Fruit fly (Drosophila melanogaster) whole organism, embryonic: ENCODE results near the gene CAH9.

Experiments
- Aef1 ChIP-seq: fragments of 200-800 bp; sonication (Bioruptor generic); IDR thresholded peaks from 3 replicates; pipeline ENCODE4 v1.3.6; 2022; ENCODE audit warnings: missing biosample characterization, missing genetic modification characterization
- Antp ChIP-seq: fragments of 200-800 bp; sonication (Bioruptor generic); optimal IDR thresholded peaks from 3 replicates; lab custom pipeline; 2016; ENCODE audit warnings: missing biosample characterization, missing genetic modification characterization
- Awh ChIP-seq: fragments of 200-800 bp; sonication (Bioruptor generic); IDR thresholded peaks from 2 replicates; pipeline ENCODE4, ENCODE4 v1.3.6; 2022; ENCODE audit warnings: missing biosample characterization, missing genetic modification characterization
- CG10274 ChIP-seq: fragments of 200-800 bp; sonication (Bioruptor generic); optimal IDR thresholded peaks from 3 replicates; lab custom pipeline; 2017; ENCODE audit warnings: missing biosample characterization, mild to moderate bottlenecking, missing genetic modification characterization
- CG11085 ChIP-seq: fragments of 200-800 bp; sonication (Bioruptor generic); IDR thresholded peaks from 2 replicates; pipeline ENCODE4 v1.3.6; 2022; ENCODE audit warnings: missing biosample characterization, missing genetic modification characterization
- CG12219 ChIP-seq: fragments of 200-800 bp; sonication (Bioruptor generic); optimal IDR thresholded peaks from 3 replicates; lab custom pipeline; 2018; ENCODE audit warnings: missing biosample characterization, mild to moderate bottlenecking, missing genetic modification characterization
- CG12942 ChIP-seq: fragments of 200-800 bp; sonication (Bioruptor generic); optimal IDR thresholded peaks from 3 replicates; lab custom pipeline; 2016; ENCODE audit warnings: missing biosample characterization, missing genetic modification characterization
- CG13287 ChIP-seq: fragments of 200-800 bp; sonication (Bioruptor generic); IDR thresholded peaks from 2 replicates; pipeline ENCODE4 v1.3.6; 2022; ENCODE audit warnings: missing biosample characterization, missing genetic modification characterization; ENCODE audit not compliant: partially characterized antibody
- CG15601 ChIP-seq: fragments of 200-800 bp; sonication (Bioruptor generic); optimal IDR thresholded peaks from 3 replicates; lab custom pipeline; 2019; ENCODE audit warnings: missing biosample characterization, mild to moderate bottlenecking, missing genetic modification characterization, moderate library complexity
- CG17612 ChIP-seq: fragments of 200-800 bp; sonication (Bioruptor generic); IDR thresholded peaks from 2 replicates; pipeline ENCODE4 v1.3.6; 2022; ENCODE audit warnings: missing biosample characterization, missing genetic modification characterization
- CG18764 ChIP-seq: fragments of 200-800 bp; sonication (Bioruptor generic); optimal IDR thresholded peaks from 3 replicates; lab custom pipeline; 2016; ENCODE audit warnings: missing biosample characterization, missing genetic modification characterization
- CG30403 ChIP-seq: fragments of 200-800 bp; sonication (Bioruptor generic); optimal IDR thresholded peaks from 3 replicates; lab custom pipeline; 2016; ENCODE audit warnings: missing biosample characterization, missing genetic modification characterization
- CG43689 ChIP-seq: fragments of 200-800 bp; sonication (Bioruptor generic); IDR thresholded peaks from 2 replicates; pipeline ENCODE4 v1.3.6; 2022; ENCODE audit warnings: missing biosample characterization, missing genetic modification characterization
- CG5180 ChIP-seq: fragments of 200-800 bp; sonication (Bioruptor generic); optimal IDR thresholded peaks from 3 replicates; lab custom pipeline; 2017; ENCODE audit warnings: missing biosample characterization, missing genetic modification characterization, mild to moderate bottlenecking, moderate library complexity, missing genetic modification reagents
- CG6654 ChIP-seq: fragments of 200-800 bp; sonication (Bioruptor generic); optimal IDR thresholded peaks from 2 replicates; lab custom pipeline; 2017; ENCODE audit warnings: missing biosample characterization, mild to moderate bottlenecking, missing genetic modification characterization
- CG8478 ChIP-seq: fragments of >200 bp; optimal IDR thresholded peaks from 2 replicates; lab custom pipeline; 2018
- CoRest ChIP-seq: fragments of 200-800 bp; sonication (Bioruptor generic); optimal IDR thresholded peaks from 3 replicates; lab custom pipeline; 2018; ENCODE audit warnings: missing biosample characterization, mild to moderate bottlenecking, missing genetic modification characterization, moderate library complexity
- Dek ChIP-seq: fragments of 200-800 bp; sonication (Bioruptor generic); optimal IDR thresholded peaks from 3 replicates; lab custom pipeline; 2019; ENCODE audit warnings: missing biosample characterization, mild to moderate bottlenecking, missing genetic modification characterization, moderate library complexity
- Ets97D ChIP-seq: fragments of 200-800 bp; sonication (Bioruptor generic); optimal IDR thresholded peaks from 3 replicates; lab custom pipeline; 2016; ENCODE audit warnings: missing biosample characterization, missing genetic modification characterization
- Fer2 ChIP-seq: fragments of 200-800 bp; sonication (Bioruptor generic); optimal IDR thresholded peaks from 2 replicates; lab custom pipeline; 2018; ENCODE audit warnings: missing biosample characterization, mild to moderate bottlenecking, missing genetic modification characterization, moderate library complexity
- HmgD ChIP-seq: fragments of 200-800 bp; sonication (Bioruptor generic); optimal IDR thresholded peaks from 3 replicates; lab custom pipeline; 2016; ENCODE audit warnings: missing biosample characterization, missing genetic modification characterization
- Med ChIP-seq: fragments of 200-800 bp; sonication (Bioruptor generic); peaks from one replicate; lab custom pipeline; 2016; ENCODE audit warnings: missing biosample characterization, missing genetic modification characterization, mild to moderate bottlenecking, inconsistent platforms, moderate library complexity
- Meics ChIP-seq: fragments of 200-800 bp; sonication (Bioruptor generic); optimal IDR thresholded peaks from 2 replicates; lab custom pipeline; 2017; ENCODE audit warnings: missing biosample characterization, mild to moderate bottlenecking, missing genetic modification characterization
- Ssrp ChIP-seq: fragments of 200-800 bp; sonication (Bioruptor generic); optimal IDR thresholded peaks from 2 replicates; lab custom pipeline; 2018; ENCODE audit warnings: missing biosample characterization, mild to moderate bottlenecking, missing genetic modification characterization, moderate library complexity
- Xbp1 ChIP-seq: fragments of 200-800 bp; sonication (Bioruptor generic); optimal IDR thresholded peaks from 3 replicates; lab custom pipeline; 2016; ENCODE audit warnings: missing biosample characterization, mild to moderate bottlenecking, missing genetic modification characterization
- al ChIP-seq: fragments of 200-800 bp; sonication (Bioruptor generic); IDR thresholded peaks from 2 replicates; pipeline ENCODE4 v1.3.6; 2022; ENCODE audit warnings: missing biosample characterization, missing genetic modification characterization
- bab2 ChIP-seq: fragments of 200-800 bp; sonication (Bioruptor generic); optimal IDR thresholded peaks from 2 replicates; lab custom pipeline; 2016; ENCODE audit warnings: missing biosample characterization, missing genetic modification characterization
- bsh ChIP-seq, 2 experiments: fragments of 200-800 bp; sonication (Bioruptor generic); optimal IDR thresholded peaks; 2 replicates each; lab custom pipeline; 2017 to 2018; ENCODE audit warnings: mild to moderate bottlenecking in 2 of 2, missing biosample characterization in 2 of 2, missing genetic modification characterization in 2 of 2, moderate library complexity in 1 of 2
- esg ChIP-seq: fragments of 200-800 bp; sonication (Bioruptor generic); conservative IDR thresholded peaks from 2 replicates; pipeline ENCODE4 v1.3.6; 2022; ENCODE audit warnings: missing biosample characterization, missing genetic modification characterization
- gfzf ChIP-seq: fragments of 200-800 bp; sonication (Bioruptor generic); optimal IDR thresholded peaks from 2 replicates; lab custom pipeline; 2016; ENCODE audit warnings: missing biosample characterization, mild to moderate bottlenecking, missing genetic modification characterization, moderate library complexity
- grn ChIP-seq: fragments of 200-800 bp; sonication (Bioruptor generic); optimal IDR thresholded peaks from 3 replicates; lab custom pipeline; 2017; ENCODE audit warnings: missing biosample characterization, missing genetic modification characterization
- gro ChIP-seq: fragments of 200-800 bp; sonication (Bioruptor generic); optimal IDR thresholded peaks from 2 replicates; lab custom pipeline; 2016; ENCODE audit warnings: missing biosample characterization, missing genetic modification characterization
- hth ChIP-seq: fragments of >200 bp; optimal IDR thresholded peaks from 2 replicates; lab custom pipeline; 2017; ENCODE audit warnings: inconsistent platforms
- kah ChIP-seq: fragments of 200-800 bp; sonication (Bioruptor generic); optimal IDR thresholded peaks from 2 replicates; lab custom pipeline; 2018; ENCODE audit warnings: missing biosample characterization, mild to moderate bottlenecking, missing genetic modification characterization
- lov ChIP-seq, 2 experiments: fragments of 200-800 bp in 1 of 2; fragments of >200 bp in 1 of 2; sonication (Bioruptor generic) in 1 of 2; IDR thresholded peaks in 1 of 2; optimal IDR thresholded peaks in 1 of 2; 2 replicates in 1 of 2; 3 replicates in 1 of 2; pipeline versions ENCODE4 v1.3.6 to Lab custom; 2017 to 2022; ENCODE audit warnings: missing biosample characterization in 1 of 2, missing genetic modification characterization in 1 of 2
- nau ChIP-seq: fragments of 200-800 bp; sonication (Bioruptor generic); optimal IDR thresholded peaks from 3 replicates; lab custom pipeline; 2017; ENCODE audit warnings: missing biosample characterization, mild to moderate bottlenecking, missing genetic modification characterization, missing genetic modification reagents
- nerfin-1 ChIP-seq: fragments of 200-800 bp; sonication (Bioruptor generic); optimal IDR thresholded peaks from 3 replicates; lab custom pipeline; 2019; ENCODE audit warnings: missing biosample characterization, mild to moderate bottlenecking, missing genetic modification characterization, moderate library complexity
- phol ChIP-seq: fragments of 200-800 bp; sonication (Bioruptor generic); optimal IDR thresholded peaks from 3 replicates; lab custom pipeline; 2018; ENCODE audit warnings: missing biosample characterization, mild to moderate bottlenecking, missing genetic modification characterization, moderate library complexity
- pnt ChIP-seq: fragments of 200-800 bp; sonication (Bioruptor generic); optimal IDR thresholded peaks from 3 replicates; lab custom pipeline; 2016; ENCODE audit warnings: missing biosample characterization, missing genetic modification characterization
- pros ChIP-seq: fragments of 200-800 bp; sonication (Bioruptor generic); optimal IDR thresholded peaks from 3 replicates; lab custom pipeline; 2019; ENCODE audit warnings: missing biosample characterization, mild to moderate bottlenecking, missing genetic modification characterization, moderate library complexity
- salm ChIP-seq: fragments of 200-800 bp; sonication (Bioruptor generic); optimal IDR thresholded peaks from 2 replicates; lab custom pipeline; 2018; ENCODE audit warnings: missing biosample characterization, mild to moderate bottlenecking, missing genetic modification characterization
- slou ChIP-seq: fragments of 200-800 bp; sonication (Bioruptor generic); optimal IDR thresholded peaks from 3 replicates; lab custom pipeline; 2016; ENCODE audit warnings: missing biosample characterization, missing genetic modification characterization
- sqz ChIP-seq: fragments of 200-800 bp; sonication (Bioruptor generic); optimal IDR thresholded peaks from 3 replicates; lab custom pipeline; 2018; ENCODE audit warnings: missing biosample characterization, mild to moderate bottlenecking, missing genetic modification characterization
- sug ChIP-seq: fragments of 200-800 bp; optimal IDR thresholded peaks from 2 replicates; lab custom pipeline; 2019; ENCODE audit warnings: missing biosample characterization, mild to moderate bottlenecking, missing genetic modification characterization, moderate library complexity
- toy ChIP-seq: fragments of 200-800 bp; sonication (Bioruptor generic); IDR thresholded peaks from 2 replicates; pipeline ENCODE4 v1.3.6; 2022; ENCODE audit warnings: missing biosample characterization, missing genetic modification characterization
- trh ChIP-seq: fragments of 200-800 bp; sonication (Bioruptor generic); optimal IDR thresholded peaks from 2 replicates; lab custom pipeline; 2016; ENCODE audit warnings: missing biosample characterization, missing genetic modification characterization
- wdn ChIP-seq: fragments of 200-800 bp; sonication (Bioruptor generic); IDR thresholded peaks from 2 replicates; pipeline ENCODE4 v1.3.6; 2022; ENCODE audit warnings: missing biosample characterization, missing genetic modification characterization
- z ChIP-seq: fragments of 200-800 bp; sonication (Bioruptor generic); IDR thresholded peaks from 3 replicates; pipeline ENCODE4 v1.3.6; 2022; ENCODE audit warnings: missing biosample characterization, missing genetic modification characterization
- zen ChIP-seq: fragments of 200-800 bp; sonication (Bioruptor generic); optimal IDR thresholded peaks from 3 replicates; lab custom pipeline; 2018; ENCODE audit warnings: missing biosample characterization, mild to moderate bottlenecking, missing genetic modification characterization, moderate library complexity

Gene CAH9

dm6 chr3R:27135692-27136641 is 30.0 kb upstream of the CAH9 start (continued):
- TF ChIP-seq phol (tag; lab: Kevin White, UChicago) (peak; percentile 5), nau (GFP tag; lab: Kevin White, UChicago) (peak; percentile 81), wdn (GFP tag; lab: Robert Waterston, UW) (no peak), CG12942 (GFP tag; lab: Kevin White, UChicago) (peak; percentile 56), sug (tag; lab: Kevin White, UChicago) (no peak), Meics (GFP tag; lab: Kevin White, UChicago) (peak; percentile 24), slou (peak; percentile 35), Xbp1 (GFP tag; lab: Kevin White, UChicago) (peak; percentile 24), HmgD (GFP tag; lab: Kevin White, UChicago) (no peak), CG43689 (GFP tag; lab: Robert Waterston, UW) (0 out of 2 replicates have a peak, but pooled peaks have one; percentile 38), Antp (GFP tag; lab: Kevin White, UChicago) (peak; percentile 24), CG12219 (GFP tag; lab: Kevin White, UChicago) (peak; percentile 59), Dek (tag; lab: Kevin White, UChicago) (peak; percentile 28), bsh (GFP tag; optimal IDR thresholded peaks at IDR 0.05; lab: Kevin White, UChicago) (peak in 1 of 2 experiments; percentile 73), zen (tag; lab: Kevin White, UChicago) (peak; percentile 75), CG5180 (GFP tag; lab: Kevin White, UChicago) (peak; percentile 69), Fer2 (tag; lab: Kevin White, UChicago) (no peak), CG30403 (GFP tag; lab: Kevin White, UChicago) (no peak), Awh (GFP tag; lab: Robert Waterston, UW) (peak; percentile 64), trh (peak; percentile 48), bab2 (GFP tag; lab: Kevin White, UChicago) (peak; percentile 70), CG13287 (no peak), Med (GFP tag; lab: Kevin White, UChicago) (peak; percentile 92), CG10274 (GFP tag; lab: Kevin White, UChicago) (peak; percentile 33), CG15601 (tag; lab: Kevin White, UChicago) (peak; percentile 77), CG18764 (peak; percentile 79), CG8478 (no peak), z (GFP tag; lab: Robert Waterston, UW) (no peak), al (GFP tag; lab: Robert Waterston, UW) (no peak), salm (tag; lab: Kevin White, UChicago) (peak; percentile 65), pros (GFP tag; lab: Kevin White, UChicago) (no peak), Aef1 (GFP tag; lab: Robert Waterston, UW) (no peak), CG6654 (GFP tag; lab: Kevin White, UChicago) (no peak), toy (no peak), Ssrp (tag; lab: Kevin White, UChicago) (no peak), kah (GFP tag; lab: Kevin White, UChicago) (peak; percentile 32), gro (no peak), sqz (GFP tag; lab: Kevin White, UChicago) (peak; percentile 71), gfzf (GFP tag; lab: Kevin White, UChicago) (no peak), nerfin-1 (tag; lab: Kevin White, UChicago) (peak; percentile 56), pnt (GFP tag; lab: Kevin White, UChicago) (peak; percentile 59), CG11085 (GFP tag; lab: Robert Waterston, UW) (no peak), CoRest (tag; lab: Kevin White, UChicago) (peak; percentile 57), CG17612 (no peak), lov (optimal IDR thresholded peaks at IDR 0.05; lab: Kevin White, UChicago) (no peak), lov (GFP tag; IDR thresholded peaks at IDR 0.05; lab: Robert Waterston, UW) (peak; percentile 70; the same call in 1 of the 3 replicates), Ets97D (no peak), hth (lab: Kevin White, UChicago) (no peak), esg (GFP tag; lab: Robert Waterston, UW) (no peak), grn (peak; percentile 71)
